Fruit fly (Drosophila melanogaster): ENCODE measurements around the gene CG6678.

The CG6678 gene

DNA sequence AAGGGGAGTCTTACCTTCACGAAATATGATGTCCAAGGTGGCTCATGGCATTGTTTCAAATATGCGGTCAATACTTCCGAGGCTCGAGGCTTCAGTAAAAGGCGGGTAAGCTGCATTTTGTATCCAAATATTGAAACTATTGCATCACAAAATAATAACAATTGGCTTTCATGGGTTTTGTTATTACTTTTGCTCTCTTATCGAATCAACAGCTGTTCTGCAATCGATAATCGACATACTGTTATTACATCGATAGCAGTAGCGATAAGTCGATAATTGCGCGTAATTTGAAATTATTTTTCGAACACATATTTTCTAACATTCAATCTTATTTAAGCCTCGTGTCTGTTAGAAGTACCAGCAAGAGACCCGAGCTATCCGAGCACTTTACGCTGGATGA, 8.4 kb upstream of the CG6678 start, which contains the start of gene CG34148 (continued):
- TF ChIP-seq CG12071 (GFP tag; optimal IDR thresholded peaks at IDR 0.05) (no peak), bowl (GFP tag; IDR thresholded peaks at IDR 0.05) (no peak), Spps (tag; optimal IDR thresholded peaks at IDR 0.05) (no peak), maf-S (GFP tag; optimal IDR thresholded peaks at IDR 0.05) (no peak), CG11093 (GFP tag; IDR thresholded peaks at IDR 0.05) (no peak), ara (GFP tag; IDR thresholded peaks at IDR 0.05) (no peak), stc (GFP tag; IDR thresholded peaks at IDR 0.05) (no peak), CG9932 (GFP tag; IDR thresholded peaks at IDR 0.05) (no peak), CG12391 (tag; optimal IDR thresholded peaks at IDR 0.05) (no peak), CG9609 (GFP tag; optimal IDR thresholded peaks at IDR 0.05) (no peak), Asciz (GFP tag; optimal IDR thresholded peaks at IDR 0.05) (no peak), CG34422 (GFP tag; IDR thresholded peaks at IDR 0.05) (no peak), jigr1 (GFP tag; IDR thresholded peaks at IDR 0.05) (no peak), CG2199 (GFP tag; IDR thresholded peaks at IDR 0.05) (no peak), CG33213 (GFP tag; optimal IDR thresholded peaks at IDR 0.05) (no peak), CG12236 (GFP tag; optimal IDR thresholded peaks at IDR 0.05) (no peak), sob (GFP tag; IDR thresholded peaks at IDR 0.05) (no peak), GATAe (GFP tag; conservative IDR thresholded peaks at IDR 0.05) (no peak), H15 (GFP tag; IDR thresholded peaks at IDR 0.05) (no peak), unpg (GFP tag; optimal IDR thresholded peaks at IDR 0.05) (no peak), E2f1 (GFP tag; IDR thresholded peaks at IDR 0.05) (no peak), NC2α (GFP tag; optimal IDR thresholded peaks at IDR 0.05) (no peak), kni (GFP tag; optimal IDR thresholded peaks at IDR 0.05) (no peak), Dp (GFP tag; optimal IDR thresholded peaks at IDR 0.05) (peak; percentile 89), crc (GFP tag; optimal IDR thresholded peaks at IDR 0.05) (no peak), her (GFP tag; optimal IDR thresholded peaks at IDR 0.05) (no peak), chif (GFP tag; optimal IDR thresholded peaks at IDR 0.05) (no peak), HLH4C (GFP tag; IDR thresholded peaks at IDR 0.05; ENCODE audit: partially characterized antibody) (peak; percentile 87), ATbp (GFP tag; optimal IDR thresholded peaks at IDR 0.05) (no peak), rib (GFP tag; IDR thresholded peaks at IDR 0.05) (no peak), Dek (tag; optimal IDR thresholded peaks at IDR 0.05) (no peak), dan (GFP tag; IDR thresholded peaks at IDR 0.05) (no peak), bab2 (GFP tag; optimal IDR thresholded peaks at IDR 0.05) (no peak), CG1602 (GFP tag; optimal IDR thresholded peaks at IDR 0.05) (no peak), CG9876 (GFP tag; optimal IDR thresholded peaks at IDR 0.05) (no peak), CG43689 (GFP tag; IDR thresholded peaks at IDR 0.05) (no peak), gsb (GFP tag; IDR thresholded peaks at IDR 0.05) (no peak), CG13296 (GFP tag; optimal IDR thresholded peaks at IDR 0.05) (no peak), CG4854 (GFP tag; optimal IDR thresholded peaks at IDR 0.05) (no peak), CG15011 (GFP tag; optimal IDR thresholded peaks at IDR 0.05) (no peak), tin (GFP tag; optimal IDR thresholded peaks at IDR 0.05) (no peak), Antp (GFP tag; optimal IDR thresholded peaks at IDR 0.05) (no peak), Hmx (GFP tag; optimal IDR thresholded peaks at IDR 0.05) (no peak), CG15269 (tag; optimal IDR thresholded peaks at IDR 0.05) (no peak), gcm (GFP tag; optimal IDR thresholded peaks at IDR 0.05) (no peak), CTCF (GFP tag; optimal IDR thresholded peaks at IDR 0.05) (no peak), CG1024 (GFP tag; IDR thresholded peaks at IDR 0.05) (no peak), HHEX (GFP tag; optimal IDR thresholded peaks at IDR 0.05) (no peak), sens-2 (GFP tag; IDR thresholded peaks at IDR 0.05) (no peak), Sin3A (optimal IDR thresholded peaks at IDR 0.05) (no peak), ham (GFP tag; IDR thresholded peaks at IDR 0.05) (no peak), MBD-R2 (GFP tag; IDR thresholded peaks at IDR 0.05) (peak; percentile 69), CG31388 (GFP tag; optimal IDR thresholded peaks at IDR 0.05) (no peak), CG6654 (GFP tag; optimal IDR thresholded peaks at IDR 0.05) (no peak), CG13894 (tag; optimal IDR thresholded peaks at IDR 0.05) (no peak)
